Fruit fly (Drosophila melanogaster) whole organism, embryonic: ENCODE results near the gene CG33262.

ENCODE experiments used
- Atf6 ChIP-seq: fragments of 200-800 bp; sonication (Bioruptor generic); IDR thresholded peaks from 2 replicates; pipeline ENCODE4 v1.3.6; 2022; ENCODE audit warnings: missing biosample characterization, missing genetic modification characterization
- Bgb ChIP-seq: fragments of 200-800 bp; sonication (Bioruptor generic); IDR thresholded peaks from 2 replicates; pipeline ENCODE4 v1.3.6; 2022; ENCODE audit warnings: missing biosample characterization, missing genetic modification characterization; ENCODE audit not compliant: partially characterized antibody
- CG10565 ChIP-seq: fragments of 200-800 bp; sonication (Bioruptor generic); optimal IDR thresholded peaks from 3 replicates; lab custom pipeline; 2016; ENCODE audit warnings: missing biosample characterization, mild to moderate bottlenecking, missing genetic modification characterization
- CG11085 ChIP-seq: fragments of 200-800 bp; sonication (Bioruptor generic); IDR thresholded peaks from 2 replicates; pipeline ENCODE4 v1.3.6; 2022; ENCODE audit warnings: missing biosample characterization, missing genetic modification characterization
- CG12071 ChIP-seq: fragments of 200-800 bp; sonication (Bioruptor generic); optimal IDR thresholded peaks from 3 replicates; lab custom pipeline; 2018; ENCODE audit warnings: missing biosample characterization, mild to moderate bottlenecking, missing genetic modification characterization
- CG12155 ChIP-seq: fragments of 200-800 bp; sonication (Bioruptor generic); optimal IDR thresholded peaks from 3 replicates; lab custom pipeline; 2016; ENCODE audit warnings: missing biosample characterization, missing genetic modification characterization
- CG1233 ChIP-seq: fragments of 200-800 bp; sonication (Bioruptor generic); optimal IDR thresholded peaks from 4 replicates; lab custom pipeline; 2018; ENCODE audit warnings: missing biosample characterization, mild to moderate bottlenecking, missing genetic modification characterization
- CG15514 ChIP-seq: fragments of 200-800 bp; sonication (Bioruptor generic); optimal IDR thresholded peaks from 3 replicates; lab custom pipeline; 2017; ENCODE audit warnings: missing biosample characterization, missing genetic modification characterization, mild to moderate bottlenecking, moderate library complexity, missing genetic modification reagents
- CG16815 ChIP-seq: fragments of 200-800 bp; sonication (Bioruptor generic); optimal IDR thresholded peaks from 3 replicates; lab custom pipeline; 2017; ENCODE audit warnings: missing biosample characterization, mild to moderate bottlenecking, missing genetic modification characterization
- CG17328 ChIP-seq: fragments of 200-800 bp; sonication (Bioruptor generic); IDR thresholded peaks from 2 replicates; pipeline ENCODE4 v1.3.6; 2022; ENCODE audit warnings: missing biosample characterization, missing genetic modification characterization
- CG17829 ChIP-seq: fragments of 200-800 bp; optimal IDR thresholded peaks from 2 replicates; lab custom pipeline; 2019; ENCODE audit warnings: missing biosample characterization, mild to moderate bottlenecking, missing genetic modification characterization, moderate library complexity
- CG18476 ChIP-seq: fragments of 200-800 bp; sonication (Bioruptor generic); optimal IDR thresholded peaks from 2 replicates; lab custom pipeline; 2016; ENCODE audit warnings: missing biosample characterization, mild to moderate bottlenecking, missing genetic modification characterization
- CG2129 ChIP-seq: fragments of 200-800 bp; sonication (Bioruptor generic); IDR thresholded peaks from 2 replicates; pipeline ENCODE4 v1.3.6; 2022; ENCODE audit warnings: missing biosample characterization, missing genetic modification characterization; ENCODE audit not compliant: partially characterized antibody
- CG2202 ChIP-seq: fragments of 200-800 bp; sonication (Bioruptor generic); optimal IDR thresholded peaks from 2 replicates; lab custom pipeline; 2018; ENCODE audit warnings: missing biosample characterization, mild to moderate bottlenecking, missing genetic modification characterization
- CG2712 ChIP-seq: fragments of 200-800 bp; optimal IDR thresholded peaks from 3 replicates; lab custom pipeline; 2019; ENCODE audit warnings: missing biosample characterization, mild to moderate bottlenecking, missing genetic modification characterization, moderate library complexity
- CG33557 ChIP-seq: fragments of 200-800 bp; sonication (Bioruptor generic); optimal IDR thresholded peaks from 2 replicates; lab custom pipeline; 2019; ENCODE audit warnings: missing biosample characterization, mild to moderate bottlenecking, missing genetic modification characterization, moderate library complexity
- CG42726 ChIP-seq: fragments of 200-800 bp; sonication (Bioruptor generic); IDR thresholded peaks from 2 replicates; pipeline ENCODE4 v1.3.6; 2022; ENCODE audit warnings: missing biosample characterization, missing genetic modification characterization; ENCODE audit not compliant: partially characterized antibody
- CG4360 ChIP-seq: fragments of 200-800 bp; sonication (Bioruptor generic); IDR thresholded peaks from 2 replicates; pipeline ENCODE4 v1.3.6; 2022; ENCODE audit warnings: missing biosample characterization, missing genetic modification characterization
- CG6254 ChIP-seq: fragments of 200-800 bp; sonication (Bioruptor generic); optimal IDR thresholded peaks from 3 replicates; lab custom pipeline; 2017; ENCODE audit warnings: mild to moderate bottlenecking, missing biosample characterization, missing genetic modification reagents, missing genetic modification characterization
- CG6765 ChIP-seq: fragments of 200-800 bp; sonication (Bioruptor generic); optimal IDR thresholded peaks from 3 replicates; lab custom pipeline; 2017; ENCODE audit warnings: missing biosample characterization, mild to moderate bottlenecking, missing genetic modification characterization
- CG8089 ChIP-seq: fragments of 200-800 bp; sonication (Bioruptor generic); optimal IDR thresholded peaks from 3 replicates; lab custom pipeline; 2016; ENCODE audit warnings: missing biosample characterization, missing genetic modification characterization
- Camta ChIP-seq: fragments of 200-800 bp; sonication (Bioruptor generic); optimal IDR thresholded peaks from 2 replicates; lab custom pipeline; 2016; ENCODE audit warnings: missing biosample characterization, missing genetic modification characterization
- E2f2 ChIP-seq: fragments of 200-800 bp; sonication (Bioruptor generic); IDR thresholded peaks from 2 replicates; pipeline ENCODE4 v1.3.6; 2022; ENCODE audit warnings: missing biosample characterization, missing genetic modification characterization
- Elba2 ChIP-seq: fragments of 200-800 bp; sonication (Bioruptor generic); optimal IDR thresholded peaks from 3 replicates; lab custom pipeline; 2016; ENCODE audit warnings: missing biosample characterization, missing genetic modification characterization
- Ets97D ChIP-seq: fragments of 200-800 bp; sonication (Bioruptor generic); optimal IDR thresholded peaks from 3 replicates; lab custom pipeline; 2016; ENCODE audit warnings: missing biosample characterization, missing genetic modification characterization
- H15 ChIP-seq: fragments of 200-800 bp; sonication (Bioruptor generic); IDR thresholded peaks from 3 replicates; pipeline ENCODE4 v1.3.6; 2022; ENCODE audit warnings: missing biosample characterization, missing genetic modification characterization
- HLH54F ChIP-seq: fragments of 200-800 bp; sonication (Bioruptor generic); optimal IDR thresholded peaks from 3 replicates; lab custom pipeline; 2016; ENCODE audit warnings: missing biosample characterization, missing genetic modification characterization
- Lpt ChIP-seq: fragments of >200 bp; optimal IDR thresholded peaks from 2 replicates; lab custom pipeline; 2018; ENCODE audit warnings: missing biosample characterization, missing genetic modification characterization
- MBD-R2 ChIP-seq: fragments of 200-800 bp; sonication (Bioruptor generic); IDR thresholded peaks from 2 replicates; pipeline ENCODE4 v1.3.6; 2022; ENCODE audit warnings: missing biosample characterization, missing genetic modification characterization
- NfI ChIP-seq: fragments of 200-800 bp; sonication (Bioruptor generic); optimal IDR thresholded peaks from 3 replicates; lab custom pipeline; 2018; ENCODE audit warnings: missing biosample characterization, mild to moderate bottlenecking, missing genetic modification characterization, moderate library complexity
- Oli ChIP-seq: fragments of 200-800 bp; sonication (Bioruptor generic); optimal IDR thresholded peaks from 2 replicates; lab custom pipeline; 2018; ENCODE audit warnings: missing biosample characterization, mild to moderate bottlenecking, missing genetic modification characterization, moderate library complexity
- Six4 ChIP-seq: fragments of 200-800 bp; sonication (Bioruptor generic); optimal IDR thresholded peaks from 2 replicates; lab custom pipeline; 2016; ENCODE audit warnings: missing biosample characterization, missing genetic modification characterization
- abd-A ChIP-seq: fragments of 200-800 bp; sonication (Bioruptor generic); optimal IDR thresholded peaks from 3 replicates; lab custom pipeline; 2019; ENCODE audit warnings: missing biosample characterization, mild to moderate bottlenecking, missing genetic modification characterization, moderate library complexity
- ato ChIP-seq: fragments of 200-800 bp; sonication (Bioruptor generic); IDR thresholded peaks from 2 replicates; pipeline ENCODE4 v1.3.6; 2022; ENCODE audit warnings: missing biosample characterization, missing genetic modification characterization; ENCODE audit not compliant: partially characterized antibody
- cad ChIP-seq: fragments of >200 bp; optimal IDR thresholded peaks from 2 replicates; lab custom pipeline; 2017; ENCODE audit warnings: missing biosample characterization, missing genetic modification characterization
- cato ChIP-seq: fragments of 200-800 bp; sonication (Bioruptor generic); optimal IDR thresholded peaks from 2 replicates; lab custom pipeline; 2016; ENCODE audit warnings: missing biosample characterization, missing genetic modification characterization, borderline replicate concordance
- chinmo ChIP-seq: fragments of 200-800 bp; sonication (Bioruptor generic); IDR thresholded peaks from 4 replicates; pipeline ENCODE4 v1.3.6; 2022; ENCODE audit warnings: missing biosample characterization, missing genetic modification characterization; ENCODE audit not compliant: partially characterized antibody
- dati ChIP-seq: fragments of 200-800 bp; sonication (Bioruptor generic); IDR thresholded peaks from 2 replicates; pipeline ENCODE4 v1.3.6; 2022; ENCODE audit warnings: missing biosample characterization, missing genetic modification characterization
- dpn ChIP-seq, 2 experiments: fragments of 200-800 bp; sonication (Bioruptor generic); optimal IDR thresholded peaks; 3 replicates each; lab custom pipeline; 2016; ENCODE audit warnings: missing biosample characterization in 2 of 2, missing genetic modification characterization in 2 of 2
- ems ChIP-seq: fragments of 200-800 bp; sonication (Bioruptor generic); optimal IDR thresholded peaks from 3 replicates; lab custom pipeline; 2016; ENCODE audit warnings: missing biosample characterization, missing genetic modification characterization
- esg ChIP-seq: fragments of 200-800 bp; sonication (Bioruptor generic); conservative IDR thresholded peaks from 2 replicates; pipeline ENCODE4 v1.3.6; 2022; ENCODE audit warnings: missing biosample characterization, missing genetic modification characterization
- eyg ChIP-seq: fragments of 200-800 bp; sonication (Bioruptor generic); optimal IDR thresholded peaks from 3 replicates; lab custom pipeline; 2016; ENCODE audit warnings: missing biosample characterization, missing genetic modification characterization
- fd64A ChIP-seq: fragments of 200-800 bp; sonication (Bioruptor generic); optimal IDR thresholded peaks from 3 replicates; lab custom pipeline; 2018; ENCODE audit warnings: missing biosample characterization, mild to moderate bottlenecking, missing genetic modification characterization
- fru ChIP-seq: fragments of >200 bp; optimal IDR thresholded peaks from 2 replicates; lab custom pipeline; 2017
- ham ChIP-seq: fragments of 200-800 bp; sonication (Bioruptor generic); IDR thresholded peaks from 2 replicates; pipeline ENCODE4 v1.3.6; 2022; ENCODE audit warnings: missing biosample characterization, missing genetic modification characterization
- luna ChIP-seq: fragments of 200-800 bp; sonication (Bioruptor generic); optimal IDR thresholded peaks from 2 replicates; lab custom pipeline; 2016; ENCODE audit warnings: missing biosample characterization, missing genetic modification characterization
- pita ChIP-seq: fragments of 200-800 bp; sonication (Bioruptor generic); optimal IDR thresholded peaks from 2 replicates; lab custom pipeline; 2017; ENCODE audit warnings: missing biosample characterization, mild to moderate bottlenecking, missing genetic modification characterization
- pnt ChIP-seq: fragments of 200-800 bp; sonication (Bioruptor generic); optimal IDR thresholded peaks from 3 replicates; lab custom pipeline; 2016; ENCODE audit warnings: missing biosample characterization, missing genetic modification characterization
- tna ChIP-seq: fragments of 200-800 bp; sonication (Bioruptor generic); IDR thresholded peaks from 2 replicates; pipeline ENCODE4 v1.3.6; 2022; ENCODE audit warnings: missing biosample characterization, missing genetic modification characterization; ENCODE audit not compliant: partially characterized antibody
- toy ChIP-seq: fragments of 200-800 bp; sonication (Bioruptor generic); IDR thresholded peaks from 2 replicates; pipeline ENCODE4 v1.3.6; 2022; ENCODE audit warnings: missing biosample characterization, missing genetic modification characterization
- vfl ChIP-seq: fragments of 200-800 bp; sonication (Bioruptor generic); optimal IDR thresholded peaks from 2 replicates; lab custom pipeline; 2016; ENCODE audit warnings: missing biosample characterization, missing genetic modification characterization

The CG33262 gene

DNA sequence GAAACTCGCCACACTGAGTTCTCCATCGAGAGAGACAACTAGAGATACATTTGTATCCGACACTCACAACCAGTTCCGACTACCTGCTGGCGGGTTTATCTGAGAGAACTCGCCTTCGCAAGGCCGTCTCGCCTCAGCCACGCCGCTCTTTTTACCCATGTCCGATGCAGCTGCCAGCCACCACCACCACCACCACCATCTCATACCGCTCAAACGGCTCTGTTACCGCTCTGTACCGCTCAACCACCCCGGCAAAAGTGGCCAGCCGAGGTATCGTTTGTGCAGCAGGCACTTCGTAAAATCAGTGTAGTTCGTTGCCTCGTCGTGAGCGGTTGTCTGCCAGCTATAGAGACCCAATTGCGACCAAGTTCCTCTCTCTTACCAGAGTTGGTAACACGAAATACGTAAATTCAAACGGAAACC lies 22.1 kb upstream of the CG33262 start, which contains the start of gene trn:
Gene trn (plus strand): TSS at position 302 of the 423 bp plus-strand sequence.
- TF ChIP-seq CG17829: peak; percentile 60
- peak; percentile 65 for TF ChIP-seq CG17328 (GFP tag; lab: Robert Waterston, UW)
- TF ChIP-seq H15 (GFP tag; lab: Robert Waterston, UW): no peak
- 0 out of 2 replicates have a peak, but pooled peaks have one; percentile 19 for TF ChIP-seq CG4360
- TF ChIP-seq ato (GFP tag; lab: Robert Waterston, UW): no peak; the same call in 1 of the 2 replicates
- TF ChIP-seq vfl (GFP tag; lab: Kevin White, UChicago): no peak
- peak; percentile 28 for TF ChIP-seq CG6254
- TF ChIP-seq NfI (GFP tag; lab: Kevin White, UChicago): peak; percentile 3
- no peak for TF ChIP-seq esg (GFP tag; lab: Robert Waterston, UW)
- peak; percentile 4 for TF ChIP-seq HLH54F (GFP tag; lab: Kevin White, UChicago)
- TF ChIP-seq Camta (GFP tag; lab: Kevin White, UChicago): no peak
- peak; percentile 80 for TF ChIP-seq CG42726 (GFP tag; lab: Robert Waterston, UW)
- TF ChIP-seq pita (GFP tag; lab: Kevin White, UChicago): no peak
- peak; percentile 35 for TF ChIP-seq CG15514 (GFP tag; lab: Kevin White, UChicago)
- no peak for TF ChIP-seq Oli (tag; lab: Kevin White, UChicago)
- peak; percentile 53; the same call in 1 of the 2 replicates for TF ChIP-seq Atf6 (GFP tag; lab: Robert Waterston, UW)
- no peak for TF ChIP-seq toy (GFP tag; lab: Robert Waterston, UW)
- TF ChIP-seq Six4 (GFP tag; lab: Kevin White, UChicago): no peak
- peak; percentile 58 for TF ChIP-seq CG33557 (GFP tag; lab: Kevin White, UChicago)
- peak; percentile 58; the same call in 1 of the 2 replicates for TF ChIP-seq tna
- peak; percentile 17 for TF ChIP-seq Elba2 (GFP tag; lab: Kevin White, UChicago)
- no peak; the same call in 1 of the 2 replicates for TF ChIP-seq MBD-R2
- TF ChIP-seq ham (GFP tag; lab: Robert Waterston, UW): no peak
- no peak for TF ChIP-seq CG11085 (GFP tag; lab: Robert Waterston, UW)
- TF ChIP-seq ems: no peak
- no peak for TF ChIP-seq cato (GFP tag; lab: Kevin White, UChicago)
- TF ChIP-seq chinmo (GFP tag; lab: Robert Waterston, UW): peak; percentile 98
- peak; percentile 84 for TF ChIP-seq abd-A (tag; lab: Kevin White, UChicago)
- TF ChIP-seq CG12155 (GFP tag; lab: Kevin White, UChicago): no peak
- TF ChIP-seq Lpt (GFP tag; lab: Kevin White, UChicago): no peak
- TF ChIP-seq CG16815 (GFP tag; lab: Kevin White, UChicago): no peak
- peak; percentile 33; the same call in 1 of the 2 replicates for TF ChIP-seq E2f2 (GFP tag; lab: Robert Waterston, UW)
- no peak for TF ChIP-seq CG2129 (GFP tag; lab: Robert Waterston, UW)
- peak; percentile 42 for TF ChIP-seq CG2202
- TF ChIP-seq CG10565 (GFP tag; lab: Kevin White, UChicago): no peak
- TF ChIP-seq CG6765 (GFP tag; lab: Kevin White, UChicago): no peak
- no peak for TF ChIP-seq CG18476 (GFP tag; lab: Kevin White, UChicago)
- TF ChIP-seq dati (GFP tag; lab: Robert Waterston, UW): no peak
- TF ChIP-seq CG8089: peak; percentile 51
- TF ChIP-seq CG2712 (tag; lab: Kevin White, UChicago): peak; percentile 36
- TF ChIP-seq eyg (GFP tag; lab: Kevin White, UChicago): no peak
- no peak for TF ChIP-seq luna (GFP tag; lab: Kevin White, UChicago)
- no peak for TF ChIP-seq pnt (GFP tag; lab: Kevin White, UChicago)
- peak; percentile 35 for TF ChIP-seq fd64A
- peak; percentile 71 for TF ChIP-seq Bgb (GFP tag; lab: Robert Waterston, UW)
- no peak for TF ChIP-seq cad (GFP tag; lab: Kevin White, UChicago)
- no peak for TF ChIP-seq fru
- TF ChIP-seq dpn (GFP tag; optimal IDR thresholded peaks at IDR 0.05; lab: Kevin White, UChicago): no peak
- TF ChIP-seq CG1233 (GFP tag; lab: Kevin White, UChicago): no peak
- TF ChIP-seq Ets97D (GFP tag; lab: Kevin White, UChicago): no peak
- TF ChIP-seq CG12071 (GFP tag; lab: Kevin White, UChicago): peak; percentile 74
